Fruit fly (Drosophila melanogaster): ENCODE measurements around the gene CG7300.
A peak's percentile ranks its signal among the peaks of the same experiment; 100 is the strongest.

The CG7300 gene

dm6 chr2L:10703281-10703680 is 5.4 kb upstream of the CG7300 start, which contains the start of gene CG6415 (continued):
- no peak for TF ChIP-seq pros (GFP tag; optimal IDR thresholded peaks at IDR 0.05)
- TF ChIP-seq Usf (GFP tag; optimal IDR thresholded peaks at IDR 0.05) = peak; percentile 27
- TF ChIP-seq CG3407 (GFP tag; optimal IDR thresholded peaks at IDR 0.05) = peak; percentile 62
- no peak for TF ChIP-seq kni (GFP tag; optimal IDR thresholded peaks at IDR 0.05)
- TF ChIP-seq H15 (GFP tag; IDR thresholded peaks at IDR 0.05) = peak; percentile 72; the same call in 2 of the 3 replicates
- peak; percentile 74 for TF ChIP-seq ttk (GFP tag; IDR thresholded peaks at IDR 0.05)
- TF ChIP-seq odd (GFP tag; optimal IDR thresholded peaks at IDR 0.05) = peak; percentile 30
- peak; percentile 87 for TF ChIP-seq CG2678 (tag; optimal IDR thresholded peaks at IDR 0.05)
- TF ChIP-seq CG8281 (tag; optimal IDR thresholded peaks at IDR 0.05) = peak; percentile 58
- TF ChIP-seq CG13296 (GFP tag; optimal IDR thresholded peaks at IDR 0.05) = peak; percentile 50
- peak; percentile 14 for TF ChIP-seq CHES-1-like (GFP tag; optimal IDR thresholded peaks at IDR 0.05)
- peak; percentile 81 for TF ChIP-seq nmo (GFP tag; optimal IDR thresholded peaks at IDR 0.05)
- TF ChIP-seq HmgZ (tag; optimal IDR thresholded peaks at IDR 0.05) = peak; percentile 51
- TF ChIP-seq CG1603 (tag; optimal IDR thresholded peaks at IDR 0.05) = peak; percentile 84
- TF ChIP-seq CG16815 (GFP tag; optimal IDR thresholded peaks at IDR 0.05) = peak; percentile 31
- peak; percentile 75 for TF ChIP-seq fd96Cb (tag; optimal IDR thresholded peaks at IDR 0.05)
- peak; percentile 58 for TF ChIP-seq Dek (tag; optimal IDR thresholded peaks at IDR 0.05)
- peak; percentile 47 for TF ChIP-seq gro (GFP tag; optimal IDR thresholded peaks at IDR 0.05)
- peak; percentile 44; the same call in 1 of the 2 replicates for TF ChIP-seq GATAe (GFP tag; conservative IDR thresholded peaks at IDR 0.05)
- peak; percentile 70 for TF ChIP-seq Sox102F (GFP tag; optimal IDR thresholded peaks at IDR 0.05)
- no peak for TF ChIP-seq CTCF (GFP tag; optimal IDR thresholded peaks at IDR 0.05)
- 0 out of 2 replicates have a peak, but pooled peaks have one; percentile 45 for TF ChIP-seq ap (GFP tag; IDR thresholded peaks at IDR 0.05)
- TF ChIP-seq ac (GFP tag; optimal IDR thresholded peaks at IDR 0.05) = no peak
- peak; percentile 41 for TF ChIP-seq D19B (GFP tag; optimal IDR thresholded peaks at IDR 0.05)
- no peak for TF ChIP-seq B-H2 (GFP tag; optimal IDR thresholded peaks at IDR 0.05)
- no peak for TF ChIP-seq sd (tag; optimal IDR thresholded peaks at IDR 0.05)
- TF ChIP-seq sisA (GFP tag; IDR thresholded peaks at IDR 0.05) = peak; percentile 48
- no peak for TF ChIP-seq pita (GFP tag; optimal IDR thresholded peaks at IDR 0.05)
- TF ChIP-seq ftz-f1 (GFP tag; optimal IDR thresholded peaks at IDR 0.05) = no peak
- no peak for TF ChIP-seq dan (GFP tag; IDR thresholded peaks at IDR 0.05)
- no peak for TF ChIP-seq CG14860 (GFP tag; IDR thresholded peaks at IDR 0.05; ENCODE audit: partially characterized antibody)
- no peak for TF ChIP-seq CG17186 (GFP tag; optimal IDR thresholded peaks at IDR 0.05)
- TF ChIP-seq CG10147 (GFP tag; optimal IDR thresholded peaks at IDR 0.05) = peak; percentile 53
- TF ChIP-seq CG18476 (GFP tag; optimal IDR thresholded peaks at IDR 0.05) = peak; percentile 48
- TF ChIP-seq CG4404 (GFP tag; IDR thresholded peaks at IDR 0.05) = peak; percentile 66
- peak; percentile 70 for TF ChIP-seq CG11247 (GFP tag; IDR thresholded peaks at IDR 0.05)
- peak; percentile 36 for TF ChIP-seq CG2202 (tag; optimal IDR thresholded peaks at IDR 0.05)
- peak; percentile 61 for TF ChIP-seq CG12659 (GFP tag; optimal IDR thresholded peaks at IDR 0.05)
- TF ChIP-seq eve (GFP tag; optimal IDR thresholded peaks at IDR 0.05) = no peak
- TF ChIP-seq CG14667 (GFP tag; IDR thresholded peaks at IDR 0.05) = 0 out of 2 replicates have a peak, but pooled peaks have one; percentile 31
- TF ChIP-seq CG34422 (GFP tag; IDR thresholded peaks at IDR 0.05) = peak; percentile 61; the same call in 1 of the 3 replicates
- peak; percentile 72 for TF ChIP-seq ERR (GFP tag; optimal IDR thresholded peaks at IDR 0.05)
- no peak for TF ChIP-seq abd-A (tag; optimal IDR thresholded peaks at IDR 0.05)
- TF ChIP-seq pfk (GFP tag; optimal IDR thresholded peaks at IDR 0.05) = no peak
- TF ChIP-seq disco-r (GFP tag; optimal IDR thresholded peaks at IDR 0.05) = no peak
- no peak for TF ChIP-seq CG12299 (tag; optimal IDR thresholded peaks at IDR 0.05)
- TF ChIP-seq Myb (GFP tag; optimal IDR thresholded peaks at IDR 0.05) = peak; percentile 45
- TF ChIP-seq CG8924 (tag; optimal IDR thresholded peaks at IDR 0.05) = peak; percentile 76
- TF ChIP-seq CG9215 (GFP tag; IDR thresholded peaks at IDR 0.05) = peak; percentile 67
- TF ChIP-seq Side (GFP tag; optimal IDR thresholded peaks at IDR 0.05) = peak; percentile 44
- peak; percentile 51 for TF ChIP-seq CG10543 (GFP tag; optimal IDR thresholded peaks at IDR 0.05)
